Fruit fly (Drosophila melanogaster) whole organism, embryonic: ENCODE results near the gene fok.
A peak's percentile ranks its signal among the peaks of the same experiment; 100 is the strongest.

Experiments
- Atf6 ChIP-seq: fragments of 200-800 bp; sonication (Bioruptor generic); IDR thresholded peaks from 2 replicates; pipeline ENCODE4 v1.3.6; 2022; ENCODE audit warnings: missing biosample characterization, missing genetic modification characterization
- BEAF-32 ChIP-seq: fragments of 200-800 bp; sonication (Bioruptor generic); optimal IDR thresholded peaks from 3 replicates; lab custom pipeline; 2017; ENCODE audit warnings: missing biosample characterization, missing genetic modification characterization, mild to moderate bottlenecking, moderate library complexity, missing genetic modification reagents
- Bdp1 ChIP-seq: fragments of 200-800 bp; sonication (Bioruptor generic); optimal IDR thresholded peaks from 3 replicates; lab custom pipeline; 2016; ENCODE audit warnings: missing biosample characterization, missing genetic modification characterization
- CG10267 ChIP-seq: fragments of 200-800 bp; sonication (Bioruptor generic); optimal IDR thresholded peaks from 2 replicates; lab custom pipeline; 2018; ENCODE audit warnings: missing biosample characterization, mild to moderate bottlenecking, missing genetic modification characterization, moderate library complexity
- CG10565 ChIP-seq: fragments of 200-800 bp; sonication (Bioruptor generic); optimal IDR thresholded peaks from 3 replicates; lab custom pipeline; 2016; ENCODE audit warnings: missing biosample characterization, mild to moderate bottlenecking, missing genetic modification characterization
- CG10654 ChIP-seq: fragments of 200-800 bp; sonication (Bioruptor generic); optimal IDR thresholded peaks from 2 replicates; lab custom pipeline; 2016; ENCODE audit warnings: missing biosample characterization, missing genetic modification characterization
- CG11093 ChIP-seq: fragments of 200-800 bp; sonication (Bioruptor generic); IDR thresholded peaks from 3 replicates; pipeline ENCODE4 v1.3.6; 2022; ENCODE audit warnings: missing biosample characterization, missing genetic modification characterization
- CG1233 ChIP-seq: fragments of 200-800 bp; sonication (Bioruptor generic); optimal IDR thresholded peaks from 4 replicates; lab custom pipeline; 2018; ENCODE audit warnings: missing biosample characterization, mild to moderate bottlenecking, missing genetic modification characterization
- CG12769 ChIP-seq: fragments of 200-800 bp; sonication (Bioruptor generic); optimal IDR thresholded peaks from 2 replicates; lab custom pipeline; 2019; ENCODE audit warnings: missing biosample characterization, mild to moderate bottlenecking, missing genetic modification characterization, moderate library complexity
- CG15073 ChIP-seq: fragments of 200-800 bp; sonication (Bioruptor generic); optimal IDR thresholded peaks from 2 replicates; lab custom pipeline; 2016; ENCODE audit warnings: missing biosample characterization, missing genetic modification characterization
- CG15269 ChIP-seq: fragments of 200-800 bp; sonication (Bioruptor generic); optimal IDR thresholded peaks from 2 replicates; lab custom pipeline; 2018; ENCODE audit warnings: missing biosample characterization, mild to moderate bottlenecking, missing genetic modification characterization, moderate library complexity
- CG16863 ChIP-seq: fragments of 200-800 bp; sonication (Bioruptor generic); optimal IDR thresholded peaks from 3 replicates; lab custom pipeline; 2016; ENCODE audit warnings: missing biosample characterization, missing genetic modification characterization
- CG17359 ChIP-seq: fragments of 200-800 bp; sonication (Bioruptor generic); optimal IDR thresholded peaks from 3 replicates; lab custom pipeline; 2018; ENCODE audit warnings: missing biosample characterization, mild to moderate bottlenecking, missing genetic modification characterization, moderate library complexity
- CG2202 ChIP-seq: fragments of 200-800 bp; sonication (Bioruptor generic); optimal IDR thresholded peaks from 2 replicates; lab custom pipeline; 2018; ENCODE audit warnings: missing biosample characterization, mild to moderate bottlenecking, missing genetic modification characterization
- CG3281 ChIP-seq: fragments of 200-800 bp; sonication (Bioruptor generic); optimal IDR thresholded peaks from 3 replicates; lab custom pipeline; 2017; ENCODE audit warnings: missing biosample characterization, mild to moderate bottlenecking, missing genetic modification characterization
- CG4404 ChIP-seq: fragments of 200-800 bp; sonication (Bioruptor generic); IDR thresholded peaks from 2 replicates; pipeline ENCODE4 v1.3.6; 2022; ENCODE audit warnings: missing biosample characterization, missing genetic modification characterization
- CG6254 ChIP-seq: fragments of 200-800 bp; sonication (Bioruptor generic); optimal IDR thresholded peaks from 3 replicates; lab custom pipeline; 2017; ENCODE audit warnings: mild to moderate bottlenecking, missing biosample characterization, missing genetic modification reagents, missing genetic modification characterization
- CG7745 ChIP-seq: fragments of 200-800 bp; sonication (Bioruptor generic); optimal IDR thresholded peaks from 2 replicates; lab custom pipeline; 2018; ENCODE audit warnings: missing biosample characterization, mild to moderate bottlenecking, missing genetic modification characterization, moderate library complexity
- CG8290 ChIP-seq, 3 experiments: fragments of 200-800 bp; sonication (Bioruptor generic); optimal IDR thresholded peaks; 2 replicates each; lab custom pipeline; 2016 to 2019; ENCODE audit warnings: missing biosample characterization in 3 of 3, missing genetic modification characterization in 3 of 3, mild to moderate bottlenecking in 2 of 3, moderate library complexity in 1 of 3
- CG9797 ChIP-seq: fragments of 200-800 bp; sonication (Bioruptor generic); optimal IDR thresholded peaks from 3 replicates; lab custom pipeline; 2018; ENCODE audit warnings: missing biosample characterization, mild to moderate bottlenecking, missing genetic modification characterization
- CG9876 ChIP-seq: fragments of 200-800 bp; sonication (Bioruptor generic); optimal IDR thresholded peaks from 2 replicates; lab custom pipeline; 2016; ENCODE audit warnings: missing biosample characterization, missing genetic modification characterization
- Dad ChIP-seq: fragments of 200-800 bp; sonication (Bioruptor generic); optimal IDR thresholded peaks from 3 replicates; lab custom pipeline; 2016; ENCODE audit warnings: missing biosample characterization, missing genetic modification characterization
- Doc2 ChIP-seq: fragments of 200-800 bp; sonication (Bioruptor generic); IDR thresholded peaks from 2 replicates; pipeline ENCODE4 v1.3.6; 2022; ENCODE audit warnings: missing biosample characterization, missing genetic modification characterization
- Hmx ChIP-seq: fragments of 200-800 bp; sonication (Bioruptor generic); optimal IDR thresholded peaks from 2 replicates; lab custom pipeline; 2016; ENCODE audit warnings: missing biosample characterization, missing genetic modification characterization
- Max ChIP-seq: fragments of 200-800 bp; sonication (Bioruptor generic); optimal IDR thresholded peaks from 2 replicates; lab custom pipeline; 2016; ENCODE audit warnings: missing biosample characterization, mild to moderate bottlenecking, missing genetic modification characterization
- NFAT ChIP-seq: fragments of 200-800 bp; sonication (Bioruptor generic); IDR thresholded peaks from 2 replicates; pipeline ENCODE4 v1.3.6; 2022; ENCODE audit warnings: missing biosample characterization, missing genetic modification characterization
- Nf-YC ChIP-seq: fragments of 200-800 bp; optimal IDR thresholded peaks from 3 replicates; lab custom pipeline; 2019; ENCODE audit warnings: missing biosample characterization, mild to moderate bottlenecking, missing genetic modification characterization, moderate library complexity
- Side ChIP-seq: fragments of 200-800 bp; sonication (Bioruptor generic); optimal IDR thresholded peaks from 2 replicates; lab custom pipeline; 2016; ENCODE audit warnings: missing biosample characterization, missing genetic modification characterization
- Sox100B ChIP-seq: fragments of 200-800 bp; sonication (Bioruptor generic); optimal IDR thresholded peaks from 3 replicates; lab custom pipeline; 2018; ENCODE audit warnings: missing biosample characterization, mild to moderate bottlenecking, missing genetic modification characterization
- Taf1 ChIP-seq: fragments of 200-800 bp; sonication (Bioruptor generic); IDR thresholded peaks from 2 replicates; pipeline ENCODE4 v1.3.6; 2022; ENCODE audit warnings: missing biosample characterization, missing genetic modification characterization
- YL-1 ChIP-seq: fragments of 200-800 bp; sonication (Bioruptor generic); optimal IDR thresholded peaks from 3 replicates; lab custom pipeline; 2017; ENCODE audit warnings: missing biosample characterization, mild to moderate bottlenecking, missing genetic modification characterization
- amos ChIP-seq: fragments of 200-800 bp; sonication (Bioruptor generic); IDR thresholded peaks from 2 replicates; pipeline ENCODE4 v1.3.6; 2022; ENCODE audit warnings: missing biosample characterization, missing genetic modification characterization; ENCODE audit not compliant: partially characterized antibody
- dmrt99B ChIP-seq: fragments of 200-800 bp; sonication (Bioruptor generic); optimal IDR thresholded peaks from 2 replicates; lab custom pipeline; 2018; ENCODE audit warnings: missing biosample characterization, mild to moderate bottlenecking, missing genetic modification characterization, moderate library complexity
- ems ChIP-seq: fragments of 200-800 bp; sonication (Bioruptor generic); optimal IDR thresholded peaks from 3 replicates; lab custom pipeline; 2016; ENCODE audit warnings: missing biosample characterization, missing genetic modification characterization
- ewg ChIP-seq: fragments of 200-800 bp; sonication (Bioruptor generic); optimal IDR thresholded peaks from 3 replicates; lab custom pipeline; 2017; ENCODE audit warnings: mild to moderate bottlenecking, missing biosample characterization, missing genetic modification reagents, missing genetic modification characterization
- ftz-f1 ChIP-seq: fragments of 200-800 bp; sonication (Bioruptor generic); optimal IDR thresholded peaks from 2 replicates; lab custom pipeline; 2016; ENCODE audit warnings: missing biosample characterization, missing genetic modification characterization
- gce ChIP-seq: fragments of 200-800 bp; sonication (Bioruptor generic); IDR thresholded peaks from 3 replicates; pipeline ENCODE4 v1.3.6; 2022; ENCODE audit warnings: missing biosample characterization, missing genetic modification characterization
- gsb ChIP-seq: fragments of 200-800 bp; sonication (Bioruptor generic); IDR thresholded peaks from 2 replicates; pipeline ENCODE4 v1.3.6; 2022; ENCODE audit warnings: missing biosample characterization, missing genetic modification characterization
- jing ChIP-seq: fragments of 200-800 bp; sonication (Bioruptor generic); optimal IDR thresholded peaks from 2 replicates; lab custom pipeline; 2018; ENCODE audit warnings: missing biosample characterization, mild to moderate bottlenecking, missing genetic modification characterization
- lov ChIP-seq, 2 experiments: fragments of 200-800 bp in 1 of 2; fragments of >200 bp in 1 of 2; sonication (Bioruptor generic) in 1 of 2; IDR thresholded peaks in 1 of 2; optimal IDR thresholded peaks in 1 of 2; 2 replicates in 1 of 2; 3 replicates in 1 of 2; pipeline versions ENCODE4 v1.3.6 to Lab custom; 2017 to 2022; ENCODE audit warnings: missing biosample characterization in 1 of 2, missing genetic modification characterization in 1 of 2
- mirr ChIP-seq: fragments of 200-800 bp; sonication (Bioruptor generic); optimal IDR thresholded peaks from 3 replicates; lab custom pipeline; 2018; ENCODE audit warnings: missing biosample characterization, mild to moderate bottlenecking, missing genetic modification characterization
- pho ChIP-seq: fragments of 200-800 bp; sonication (Bioruptor generic); optimal IDR thresholded peaks from 2 replicates; lab custom pipeline; 2016; ENCODE audit warnings: missing biosample characterization, missing genetic modification characterization
- pum ChIP-seq: fragments of 200-800 bp; sonication (Bioruptor generic); optimal IDR thresholded peaks from 2 replicates; lab custom pipeline; 2016; ENCODE audit warnings: missing biosample characterization, missing genetic modification characterization
- ranshi ChIP-seq: fragments of 200-800 bp; sonication (Bioruptor generic); IDR thresholded peaks from 2 replicates; pipeline ENCODE4 v1.3.6; 2022; ENCODE audit warnings: missing biosample characterization, missing genetic modification characterization
- seq ChIP-seq: fragments of 200-800 bp; sonication (Bioruptor generic); IDR thresholded peaks from 2 replicates; pipeline ENCODE4 v1.3.6; 2022; ENCODE audit warnings: missing biosample characterization, missing genetic modification characterization
- sqz ChIP-seq: fragments of 200-800 bp; sonication (Bioruptor generic); optimal IDR thresholded peaks from 3 replicates; lab custom pipeline; 2018; ENCODE audit warnings: missing biosample characterization, mild to moderate bottlenecking, missing genetic modification characterization
- sug ChIP-seq: fragments of 200-800 bp; optimal IDR thresholded peaks from 2 replicates; lab custom pipeline; 2019; ENCODE audit warnings: missing biosample characterization, mild to moderate bottlenecking, missing genetic modification characterization, moderate library complexity
- usp ChIP-seq: fragments of >200 bp; optimal IDR thresholded peaks from 2 replicates; lab custom pipeline; 2017; ENCODE audit warnings: missing biosample characterization, missing genetic modification characterization
- wek ChIP-seq: fragments of 200-800 bp; sonication (Bioruptor generic); optimal IDR thresholded peaks from 3 replicates; lab custom pipeline; 2018; ENCODE audit warnings: missing biosample characterization, mild to moderate bottlenecking, missing genetic modification characterization, moderate library complexity

The fok gene

dm6 chr2L:20075234-20075803, 9.6 kb downstream of the fok start, which contains the start of the genes pr and neb (continued):
- TF ChIP-seq sug (peak; percentile 73), CG10654 (GFP tag; lab: Kevin White, UChicago) (peak; percentile 30), YL-1 (GFP tag; lab: Kevin White, UChicago) (peak; percentile 48), CG12769 (tag; lab: Kevin White, UChicago) (peak; percentile 70), CG2202 (tag; lab: Kevin White, UChicago) (no peak), Atf6 (peak; percentile 68), CG9797 (GFP tag; lab: Kevin White, UChicago) (peak; percentile 34), CG11093 (no peak), CG4404 (GFP tag; lab: Robert Waterston, UW) (no peak), sqz (GFP tag; lab: Kevin White, UChicago) (peak; percentile 51), BEAF-32 (GFP tag; lab: Kevin White, UChicago) (peak; percentile 51), CG16863 (GFP tag; lab: Kevin White, UChicago) (no peak), CG6254 (peak; percentile 33), pho (GFP tag; lab: Kevin White, UChicago) (peak; percentile 23), CG3281 (GFP tag; lab: Kevin White, UChicago) (no peak), Dad (GFP tag; lab: Kevin White, UChicago) (peak; percentile 56), CG9876 (GFP tag; lab: Kevin White, UChicago) (peak; percentile 16), ems (GFP tag; lab: Kevin White, UChicago) (no peak), Taf1 (no peak), ranshi (GFP tag; lab: Robert Waterston, UW) (peak; percentile 75), CG7745 (tag; lab: Kevin White, UChicago) (no peak), Side (GFP tag; lab: Kevin White, UChicago) (no peak), CG15269 (tag; lab: Kevin White, UChicago) (peak; percentile 60), CG15073 (GFP tag; lab: Kevin White, UChicago) (no peak), amos (GFP tag; lab: Robert Waterston, UW) (no peak; the same call in 1 of the 2 replicates), CG17359 (tag; lab: Kevin White, UChicago) (no peak), mirr (GFP tag; lab: Kevin White, UChicago) (no peak), gsb (GFP tag; lab: Robert Waterston, UW) (no peak), usp (GFP tag; lab: Kevin White, UChicago) (no peak), CG1233 (GFP tag; lab: Kevin White, UChicago) (no peak), Hmx (GFP tag; lab: Kevin White, UChicago) (no peak), Bdp1 (GFP tag; lab: Kevin White, UChicago) (peak; percentile 31), ewg (GFP tag; lab: Kevin White, UChicago) (peak; percentile 26), Sox100B (GFP tag; lab: Kevin White, UChicago) (no peak), wek (GFP tag; lab: Kevin White, UChicago) (no peak), pum (GFP tag; lab: Kevin White, UChicago) (no peak), Nf-YC (tag; lab: Kevin White, UChicago) (peak; percentile 49), Max (peak; percentile 64), lov (optimal IDR thresholded peaks at IDR 0.05; lab: Kevin White, UChicago) (no peak), lov (GFP tag; IDR thresholded peaks at IDR 0.05; lab: Robert Waterston, UW) (no peak), seq (GFP tag; lab: Robert Waterston, UW) (peak; percentile 48; the same call in 1 of the 2 replicates), CG10565 (GFP tag; lab: Kevin White, UChicago) (no peak), CG8290 (GFP tag; optimal IDR thresholded peaks at IDR 0.05; lab: Kevin White, UChicago) (peak; percentile 56), CG8290 (tag; optimal IDR thresholded peaks at IDR 0.05; lab: Kevin White, UChicago) (peak in 1 of 2 experiments; percentile 64), CG10267 (peak; percentile 60), gce (no peak), dmrt99B (tag; lab: Kevin White, UChicago) (peak; percentile 18), ftz-f1 (no peak), NFAT (GFP tag; lab: Robert Waterston, UW) (no peak), jing (GFP tag; lab: Kevin White, UChicago) (no peak), Doc2 (no peak)
